Fruit fly (Drosophila melanogaster) whole organism, embryonic: Measurements from ENCODE around the gene CG31102.
A peak's percentile ranks its signal among the peaks of the same experiment; 100 is the strongest.

ENCODE experiments used
- Atf3 ChIP-seq: fragments of 200-800 bp; sonication (Bioruptor generic); optimal IDR thresholded peaks from 3 replicates; lab custom pipeline; 2016; ENCODE audit warnings: missing biosample characterization, missing genetic modification characterization
- CG12659 ChIP-seq: fragments of 200-800 bp; sonication (Bioruptor generic); optimal IDR thresholded peaks from 3 replicates; lab custom pipeline; 2017; ENCODE audit warnings: mild to moderate bottlenecking, missing biosample characterization, missing genetic modification reagents, missing genetic modification characterization
- CG14667 ChIP-seq: fragments of 200-800 bp; sonication (Bioruptor generic); IDR thresholded peaks from 2 replicates; pipeline ENCODE4 v1.3.6; 2022; ENCODE audit warnings: missing biosample characterization, missing genetic modification characterization
- CG14965 ChIP-seq: fragments of 200-800 bp; sonication (Bioruptor generic); optimal IDR thresholded peaks from 2 replicates; lab custom pipeline; 2016; ENCODE audit warnings: missing biosample characterization, missing genetic modification characterization, borderline replicate concordance
- CG1603 ChIP-seq: fragments of 200-800 bp; sonication (Bioruptor generic); optimal IDR thresholded peaks from 2 replicates; lab custom pipeline; 2019; ENCODE audit warnings: missing biosample characterization, mild to moderate bottlenecking, missing genetic modification characterization, moderate library complexity
- CG18011 ChIP-seq: fragments of 200-800 bp; sonication (Bioruptor generic); optimal IDR thresholded peaks from 2 replicates; lab custom pipeline; 2017; ENCODE audit warnings: missing biosample characterization, missing genetic modification characterization, mild to moderate bottlenecking, moderate library complexity, missing genotype
- CG1832 ChIP-seq: fragments of 200-800 bp; sonication (Bioruptor generic); optimal IDR thresholded peaks from 2 replicates; lab custom pipeline; 2017; ENCODE audit warnings: missing biosample characterization, mild to moderate bottlenecking, missing genetic modification characterization, inconsistent platforms
- CG30020 ChIP-seq: fragments of 200-800 bp; optimal IDR thresholded peaks from 2 replicates; lab custom pipeline; 2019; ENCODE audit warnings: missing biosample characterization, mild to moderate bottlenecking, missing genetic modification characterization, moderate library complexity
- CG30403 ChIP-seq: fragments of 200-800 bp; sonication (Bioruptor generic); optimal IDR thresholded peaks from 3 replicates; lab custom pipeline; 2016; ENCODE audit warnings: missing biosample characterization, missing genetic modification characterization
- CG30431 ChIP-seq: fragments of 200-800 bp; sonication (Bioruptor generic); optimal IDR thresholded peaks from 2 replicates; lab custom pipeline; 2017; ENCODE audit warnings: missing biosample characterization, missing genetic modification characterization
- CG6791 ChIP-seq: fragments of 200-800 bp; sonication (Bioruptor generic); IDR thresholded peaks from 3 replicates; pipeline ENCODE4 v1.3.6; 2022; ENCODE audit warnings: missing biosample characterization, missing genetic modification characterization; ENCODE audit not compliant: partially characterized antibody
- CG7556 ChIP-seq: fragments of 200-800 bp; sonication (Bioruptor generic); optimal IDR thresholded peaks from 2 replicates; lab custom pipeline; 2017; ENCODE audit warnings: missing biosample characterization, mild to moderate bottlenecking, missing genetic modification characterization
- CG7745 ChIP-seq: fragments of 200-800 bp; sonication (Bioruptor generic); optimal IDR thresholded peaks from 2 replicates; lab custom pipeline; 2018; ENCODE audit warnings: missing biosample characterization, mild to moderate bottlenecking, missing genetic modification characterization, moderate library complexity
- CG7963 ChIP-seq: fragments of 200-800 bp; sonication (Bioruptor generic); IDR thresholded peaks from 3 replicates; pipeline ENCODE4 v1.3.6; 2022; ENCODE audit warnings: missing biosample characterization, missing genetic modification characterization; ENCODE audit not compliant: partially characterized antibody
- CG8359 ChIP-seq: fragments of 200-800 bp; sonication (Bioruptor generic); optimal IDR thresholded peaks from 2 replicates; lab custom pipeline; 2017; ENCODE audit warnings: missing biosample characterization, mild to moderate bottlenecking, missing genetic modification characterization, borderline replicate concordance
- CG8924 ChIP-seq: fragments of 200-800 bp; optimal IDR thresholded peaks from 3 replicates; lab custom pipeline; 2019; ENCODE audit warnings: missing biosample characterization, mild to moderate bottlenecking, missing genetic modification characterization, moderate library complexity
- Dip2 ChIP-seq: fragments of 200-800 bp; sonication (Bioruptor generic); IDR thresholded peaks from 2 replicates; pipeline ENCODE4 v1.3.6; 2022; ENCODE audit warnings: missing biosample characterization, missing genetic modification characterization
- HLH54F ChIP-seq: fragments of 200-800 bp; sonication (Bioruptor generic); optimal IDR thresholded peaks from 3 replicates; lab custom pipeline; 2016; ENCODE audit warnings: missing biosample characterization, missing genetic modification characterization
- HmgZ ChIP-seq: fragments of 200-800 bp; sonication (Bioruptor generic); optimal IDR thresholded peaks from 2 replicates; lab custom pipeline; 2018; ENCODE audit warnings: missing biosample characterization, mild to moderate bottlenecking, missing genetic modification characterization
- Lpt ChIP-seq: fragments of >200 bp; optimal IDR thresholded peaks from 2 replicates; lab custom pipeline; 2018; ENCODE audit warnings: missing biosample characterization, missing genetic modification characterization
- Stat92E ChIP-seq, 3 experiments: fragments of >200 bp in 2 of 3; fragments of 200-800 bp in 1 of 3; sonication (Bioruptor generic) in 1 of 3; optimal IDR thresholded peaks; 2 replicates each; lab custom pipeline; 2017 to 2019; ENCODE audit warnings: missing biosample characterization in 3 of 3, missing genetic modification characterization in 3 of 3, mild to moderate bottlenecking in 1 of 3, moderate library complexity in 1 of 3
- Usf ChIP-seq: fragments of 200-800 bp; sonication (Bioruptor generic); optimal IDR thresholded peaks from 2 replicates; lab custom pipeline; 2017; ENCODE audit warnings: missing genotype, missing biosample characterization, missing genetic modification characterization
- ap ChIP-seq: fragments of 200-800 bp; sonication (Bioruptor generic); IDR thresholded peaks from 2 replicates; pipeline ENCODE4 v1.3.6; 2022; ENCODE audit warnings: missing biosample characterization, missing genetic modification characterization
- bab2 ChIP-seq: fragments of 200-800 bp; sonication (Bioruptor generic); optimal IDR thresholded peaks from 2 replicates; lab custom pipeline; 2016; ENCODE audit warnings: missing biosample characterization, missing genetic modification characterization
- bbx ChIP-seq: fragments of 200-800 bp; sonication (Bioruptor generic); IDR thresholded peaks from 2 replicates; pipeline ENCODE4 v1.3.6; 2022; ENCODE audit warnings: missing biosample characterization, missing genetic modification characterization; ENCODE audit not compliant: partially characterized antibody
- bigmax ChIP-seq: fragments of 200-800 bp; sonication (Bioruptor generic); optimal IDR thresholded peaks from 2 replicates; lab custom pipeline; 2018; ENCODE audit warnings: missing biosample characterization, mild to moderate bottlenecking, missing genetic modification characterization
- chinmo ChIP-seq: fragments of 200-800 bp; sonication (Bioruptor generic); IDR thresholded peaks from 4 replicates; pipeline ENCODE4 v1.3.6; 2022; ENCODE audit warnings: missing biosample characterization, missing genetic modification characterization; ENCODE audit not compliant: partially characterized antibody
- dmrt11E ChIP-seq: fragments of 200-800 bp; sonication (Bioruptor generic); optimal IDR thresholded peaks from 3 replicates; lab custom pipeline; 2018; ENCODE audit warnings: missing biosample characterization, mild to moderate bottlenecking, missing genetic modification characterization, moderate library complexity
- eve ChIP-seq, 2 experiments: fragments of >200 bp; optimal IDR thresholded peaks; 2 replicates each; lab custom pipeline; 2017; ENCODE audit warnings: missing biosample characterization in 2 of 2, missing genetic modification characterization in 2 of 2
- ewg ChIP-seq: fragments of 200-800 bp; sonication (Bioruptor generic); optimal IDR thresholded peaks from 3 replicates; lab custom pipeline; 2017; ENCODE audit warnings: mild to moderate bottlenecking, missing biosample characterization, missing genetic modification reagents, missing genetic modification characterization
- fd96Cb ChIP-seq: fragments of 200-800 bp; sonication (Bioruptor generic); optimal IDR thresholded peaks from 2 replicates; lab custom pipeline; 2018; ENCODE audit warnings: missing biosample characterization, mild to moderate bottlenecking, missing genetic modification characterization, moderate library complexity
- gfzf ChIP-seq: fragments of 200-800 bp; sonication (Bioruptor generic); optimal IDR thresholded peaks from 2 replicates; lab custom pipeline; 2016; ENCODE audit warnings: missing biosample characterization, mild to moderate bottlenecking, missing genetic modification characterization, moderate library complexity
- gro ChIP-seq: fragments of 200-800 bp; sonication (Bioruptor generic); optimal IDR thresholded peaks from 2 replicates; lab custom pipeline; 2016; ENCODE audit warnings: missing biosample characterization, missing genetic modification characterization
- gsb ChIP-seq: fragments of 200-800 bp; sonication (Bioruptor generic); IDR thresholded peaks from 2 replicates; pipeline ENCODE4 v1.3.6; 2022; ENCODE audit warnings: missing biosample characterization, missing genetic modification characterization
- gt ChIP-seq: fragments of 200-800 bp; sonication (Bioruptor generic); IDR thresholded peaks from 2 replicates; pipeline ENCODE4 v1.3.6; 2022; ENCODE audit warnings: missing biosample characterization, missing genetic modification characterization
- hb ChIP-seq: fragments of 200-800 bp; sonication (Bioruptor generic); IDR thresholded peaks from 3 replicates; pipeline ENCODE4 v1.3.6; 2022; ENCODE audit warnings: missing biosample characterization, missing genetic modification characterization; ENCODE audit not compliant: partially characterized antibody
- her ChIP-seq: fragments of 200-800 bp; sonication (Bioruptor generic); optimal IDR thresholded peaks from 2 replicates; lab custom pipeline; 2016; ENCODE audit warnings: missing biosample characterization, missing genetic modification characterization
- insv ChIP-seq, 2 experiments: fragments of 200-800 bp; sonication (Bioruptor generic); optimal IDR thresholded peaks; 3 replicates each; lab custom pipeline; 2016 to 2018; ENCODE audit warnings: missing biosample characterization in 2 of 2, missing genetic modification characterization in 2 of 2
- inv ChIP-seq: fragments of 200-800 bp; sonication (Bioruptor generic); IDR thresholded peaks from 2 replicates; pipeline ENCODE4 v1.3.6; 2022; ENCODE audit warnings: missing biosample characterization, missing genetic modification characterization; ENCODE audit not compliant: partially characterized antibody
- knrl ChIP-seq: fragments of 200-800 bp; sonication (Bioruptor generic); IDR thresholded peaks from 3 replicates; pipeline ENCODE4 v1.3.6; 2022; ENCODE audit warnings: missing biosample characterization, missing genetic modification characterization; ENCODE audit not compliant: partially characterized antibody
- lmd ChIP-seq: fragments of 200-800 bp; sonication (Bioruptor generic); IDR thresholded peaks from 2 replicates; pipeline ENCODE4 v1.3.6; 2022; ENCODE audit warnings: missing biosample characterization, missing genetic modification characterization
- luna ChIP-seq: fragments of 200-800 bp; sonication (Bioruptor generic); optimal IDR thresholded peaks from 2 replicates; lab custom pipeline; 2016; ENCODE audit warnings: missing biosample characterization, missing genetic modification characterization
- org-1 ChIP-seq: fragments of 200-800 bp; sonication (Bioruptor generic); optimal IDR thresholded peaks from 2 replicates; lab custom pipeline; 2017; ENCODE audit warnings: missing biosample characterization, missing genetic modification characterization
- p53 ChIP-seq: fragments of 200-800 bp; sonication (Bioruptor generic); optimal IDR thresholded peaks from 2 replicates; lab custom pipeline; 2016; ENCODE audit warnings: missing biosample characterization, missing genetic modification characterization
- phol ChIP-seq: fragments of 200-800 bp; sonication (Bioruptor generic); optimal IDR thresholded peaks from 3 replicates; lab custom pipeline; 2018; ENCODE audit warnings: missing biosample characterization, mild to moderate bottlenecking, missing genetic modification characterization, moderate library complexity
- pita ChIP-seq: fragments of 200-800 bp; sonication (Bioruptor generic); optimal IDR thresholded peaks from 2 replicates; lab custom pipeline; 2017; ENCODE audit warnings: missing biosample characterization, mild to moderate bottlenecking, missing genetic modification characterization
- stwl ChIP-seq: fragments of 200-800 bp; sonication (Bioruptor generic); optimal IDR thresholded peaks from 3 replicates; lab custom pipeline; 2018; ENCODE audit warnings: missing biosample characterization, mild to moderate bottlenecking, missing genetic modification characterization, moderate library complexity
- tap ChIP-seq: fragments of 200-800 bp; optimal IDR thresholded peaks from 3 replicates; lab custom pipeline; 2019; ENCODE audit warnings: missing biosample characterization, mild to moderate bottlenecking, missing genetic modification characterization, moderate library complexity
- vvl ChIP-seq: fragments of 200-800 bp; sonication (Bioruptor generic); IDR thresholded peaks from 2 replicates; pipeline ENCODE4 v1.3.6; 2022; ENCODE audit warnings: missing biosample characterization, missing genetic modification characterization

The CG31102 gene

DNA sequence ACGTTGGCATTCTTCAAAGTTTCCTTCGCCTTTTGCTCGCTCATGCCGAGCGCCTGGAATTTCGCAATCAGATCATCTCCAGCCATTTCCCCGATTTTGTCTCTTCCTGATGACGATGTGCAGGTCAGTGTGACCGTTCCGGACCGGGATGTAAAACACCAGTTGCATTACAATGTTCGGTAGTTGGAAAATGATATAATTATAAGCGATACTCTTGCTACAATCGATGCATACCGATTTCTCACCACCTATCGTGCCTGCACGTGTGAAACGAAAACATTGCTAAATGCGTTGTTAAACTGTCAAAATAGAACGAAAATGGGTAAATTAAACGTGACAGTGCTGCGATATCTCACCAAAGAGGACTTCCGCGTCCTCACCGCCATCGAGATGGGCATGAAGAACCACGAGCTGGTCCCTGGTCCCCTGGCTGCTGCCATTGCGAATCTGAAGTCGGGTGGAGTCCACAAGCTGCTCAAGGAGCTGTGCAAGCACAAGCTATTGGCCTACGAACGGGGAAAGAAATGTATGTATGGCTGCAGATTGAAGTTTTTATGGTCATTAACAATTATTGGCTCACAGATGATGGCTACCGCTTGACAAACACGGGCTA lies 29.7 kb downstream of the CG31102 start, which contains the start of the genes GlnRS and RIOK2 (continued):
- TF ChIP-seq her (GFP tag; lab: Kevin White, UChicago) (no peak), eve (GFP tag; optimal IDR thresholded peaks at IDR 0.05; lab: Kevin White, UChicago) (no peak), luna (GFP tag; lab: Kevin White, UChicago) (no peak), fd96Cb (tag; lab: Kevin White, UChicago) (no peak), gro (GFP tag; lab: Kevin White, UChicago) (peak; percentile 54), bbx (GFP tag; lab: Robert Waterston, UW) (peak; percentile 96), CG14965 (GFP tag; lab: Kevin White, UChicago) (no peak), insv (GFP tag; optimal IDR thresholded peaks at IDR 0.05; lab: Kevin White, UChicago) (no peak), gfzf (GFP tag; lab: Kevin White, UChicago) (peak; percentile 91), gsb (no peak), inv (peak; percentile 94), gt (no peak), bigmax (GFP tag; lab: Kevin White, UChicago) (peak; percentile 55), Atf3 (peak; percentile 5), HLH54F (GFP tag; lab: Kevin White, UChicago) (no peak), chinmo (GFP tag; lab: Robert Waterston, UW) (peak; percentile 100), vvl (peak; percentile 8; the same call in 1 of the 2 replicates), hb (GFP tag; lab: Robert Waterston, UW) (peak; percentile 93), CG7556 (no peak), Stat92E (GFP tag; optimal IDR thresholded peaks at IDR 0.05; lab: Kevin White, UChicago) (peak in 1 of 3 experiments; percentile 12), Dip2 (GFP tag; lab: Robert Waterston, UW) (no peak), CG7745 (no peak), dmrt11E (tag; lab: Kevin White, UChicago) (no peak), Lpt (GFP tag; lab: Kevin White, UChicago) (no peak), CG12659 (peak; percentile 64), ap (GFP tag; lab: Robert Waterston, UW) (no peak), phol (tag; lab: Kevin White, UChicago) (peak; percentile 69), stwl (tag; lab: Kevin White, UChicago) (peak; percentile 95), bab2 (GFP tag; lab: Kevin White, UChicago) (no peak), tap (tag; lab: Kevin White, UChicago) (no peak), Usf (GFP tag; lab: Kevin White, UChicago) (no peak), CG7963 (GFP tag; lab: Robert Waterston, UW) (peak; percentile 93), CG30020 (tag; lab: Kevin White, UChicago) (peak; percentile 94), CG30431 (GFP tag; lab: Kevin White, UChicago) (no peak), pita (GFP tag; lab: Kevin White, UChicago) (no peak), ewg (no peak), CG6791 (GFP tag; lab: Robert Waterston, UW) (peak; percentile 97), org-1 (GFP tag; lab: Kevin White, UChicago) (no peak), CG30403 (GFP tag; lab: Kevin White, UChicago) (peak; percentile 6), lmd (GFP tag; lab: Robert Waterston, UW) (no peak), CG8359 (GFP tag; lab: Kevin White, UChicago) (no peak), p53 (GFP tag; lab: Kevin White, UChicago) (peak; percentile 32), HmgZ (tag; lab: Kevin White, UChicago) (peak; percentile 86), CG1832 (GFP tag; lab: Kevin White, UChicago) (no peak), CG8924 (no peak), knrl (GFP tag; lab: Robert Waterston, UW) (peak; percentile 95), CG1603 (tag; lab: Kevin White, UChicago) (peak; percentile 94), CG14667 (GFP tag; lab: Robert Waterston, UW) (no peak), CG18011 (GFP tag; lab: Kevin White, UChicago) (no peak)
